Fruit fly (Drosophila melanogaster) whole organism, embryonic: ENCODE results near the gene CG4270.

Experiments
- CG10543 ChIP-seq: fragments of 200-800 bp; sonication (Bioruptor generic); optimal IDR thresholded peaks from 3 replicates; lab custom pipeline; 2017; ENCODE audit warnings: missing biosample characterization, mild to moderate bottlenecking, missing genetic modification characterization, moderate library complexity
- CG10565 ChIP-seq: fragments of 200-800 bp; sonication (Bioruptor generic); optimal IDR thresholded peaks from 3 replicates; lab custom pipeline; 2016; ENCODE audit warnings: missing biosample characterization, mild to moderate bottlenecking, missing genetic modification characterization
- CG14014 ChIP-seq: fragments of 200-800 bp; sonication (Bioruptor generic); IDR thresholded peaks from 2 replicates; pipeline ENCODE4 v1.3.6; 2022; ENCODE audit warnings: missing biosample characterization, missing genetic modification characterization
- CG1603 ChIP-seq: fragments of 200-800 bp; sonication (Bioruptor generic); optimal IDR thresholded peaks from 2 replicates; lab custom pipeline; 2019; ENCODE audit warnings: missing biosample characterization, mild to moderate bottlenecking, missing genetic modification characterization, moderate library complexity
- CG17829 ChIP-seq: fragments of 200-800 bp; optimal IDR thresholded peaks from 2 replicates; lab custom pipeline; 2019; ENCODE audit warnings: missing biosample characterization, mild to moderate bottlenecking, missing genetic modification characterization, moderate library complexity
- CG3163 ChIP-seq: fragments of 200-800 bp; sonication (Bioruptor generic); optimal IDR thresholded peaks from 3 replicates; lab custom pipeline; 2016; ENCODE audit warnings: missing biosample characterization, missing genetic modification characterization
- CG6765 ChIP-seq: fragments of 200-800 bp; sonication (Bioruptor generic); optimal IDR thresholded peaks from 3 replicates; lab custom pipeline; 2017; ENCODE audit warnings: missing biosample characterization, mild to moderate bottlenecking, missing genetic modification characterization
- CG9609 ChIP-seq: fragments of 200-800 bp; sonication (Bioruptor generic); optimal IDR thresholded peaks from 3 replicates; lab custom pipeline; 2016; ENCODE audit warnings: missing biosample characterization, missing genetic modification characterization
- Deaf1 ChIP-seq: fragments of 200-800 bp; optimal IDR thresholded peaks from 3 replicates; lab custom pipeline; 2019; ENCODE audit warnings: missing biosample characterization, mild to moderate bottlenecking, missing genetic modification characterization, moderate library complexity
- Dfd ChIP-seq, 2 experiments: fragments of >200 bp; optimal IDR thresholded peaks; 2 replicates each; lab custom pipeline; 2017; ENCODE audit warnings: missing biosample characterization in 2 of 2, missing genetic modification characterization in 2 of 2
- Poxn ChIP-seq: fragments of 200-800 bp; sonication (Bioruptor generic); IDR thresholded peaks from 2 replicates; pipeline ENCODE4 v1.3.6; 2022; ENCODE audit warnings: missing biosample characterization, missing genetic modification characterization
- Trl ChIP-seq, 3 experiments: fragments of >200 bp in 2 of 3; fragments of 200-800 bp in 1 of 3; sonication (Bioruptor generic) in 1 of 3; optimal IDR thresholded peaks; 2 replicates in 1 of 3; 3 replicates in 2 of 3; lab custom pipeline; 2016 to 2017; ENCODE audit warnings: missing biosample characterization in 1 of 3, missing genetic modification characterization in 1 of 3
- dmrt11E ChIP-seq: fragments of 200-800 bp; sonication (Bioruptor generic); optimal IDR thresholded peaks from 3 replicates; lab custom pipeline; 2018; ENCODE audit warnings: missing biosample characterization, mild to moderate bottlenecking, missing genetic modification characterization, moderate library complexity
- insv ChIP-seq, 2 experiments: fragments of 200-800 bp; sonication (Bioruptor generic); optimal IDR thresholded peaks; 3 replicates each; lab custom pipeline; 2016 to 2018; ENCODE audit warnings: missing biosample characterization in 2 of 2, missing genetic modification characterization in 2 of 2
- inv ChIP-seq: fragments of 200-800 bp; sonication (Bioruptor generic); IDR thresholded peaks from 2 replicates; pipeline ENCODE4 v1.3.6; 2022; ENCODE audit warnings: missing biosample characterization, missing genetic modification characterization; ENCODE audit not compliant: partially characterized antibody
- kay ChIP-seq: fragments of 200-800 bp; sonication (Bioruptor generic); optimal IDR thresholded peaks from 2 replicates; lab custom pipeline; 2016; ENCODE audit warnings: missing biosample characterization, missing genetic modification characterization
- slou ChIP-seq: fragments of 200-800 bp; sonication (Bioruptor generic); optimal IDR thresholded peaks from 3 replicates; lab custom pipeline; 2016; ENCODE audit warnings: missing biosample characterization, missing genetic modification characterization

Gene CG4270

DNA sequence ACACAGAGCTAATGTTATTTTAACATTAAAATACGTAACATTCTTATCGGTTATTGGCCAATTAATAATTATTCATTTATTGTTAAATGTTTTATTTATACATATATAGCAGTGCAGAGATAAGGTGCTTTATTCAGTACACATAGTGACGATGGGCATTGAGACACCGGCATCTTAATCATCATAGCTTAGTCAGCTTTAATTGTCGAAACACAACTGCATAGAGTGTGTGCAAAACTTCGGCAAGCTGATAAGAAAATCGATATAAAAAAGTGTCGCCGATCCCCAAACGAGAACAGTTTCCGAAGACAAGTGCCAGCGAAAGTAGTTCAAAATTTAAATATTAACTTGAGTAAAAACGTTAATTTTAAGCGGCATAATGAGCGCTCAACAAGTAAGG, 44.4 kb downstream of the CG4270 start, which contains the start of gene CG16995 (continued):
- TF ChIP-seq inv (GFP tag; lab: Robert Waterston, UW) (no peak), Dfd (GFP tag; optimal IDR thresholded peaks at IDR 0.05; lab: Kevin White, UChicago) (no peak), Poxn (GFP tag; lab: Robert Waterston, UW) (no peak), insv (GFP tag; optimal IDR thresholded peaks at IDR 0.05; lab: Kevin White, UChicago) (no peak), CG10543 (no peak)

DNA sequence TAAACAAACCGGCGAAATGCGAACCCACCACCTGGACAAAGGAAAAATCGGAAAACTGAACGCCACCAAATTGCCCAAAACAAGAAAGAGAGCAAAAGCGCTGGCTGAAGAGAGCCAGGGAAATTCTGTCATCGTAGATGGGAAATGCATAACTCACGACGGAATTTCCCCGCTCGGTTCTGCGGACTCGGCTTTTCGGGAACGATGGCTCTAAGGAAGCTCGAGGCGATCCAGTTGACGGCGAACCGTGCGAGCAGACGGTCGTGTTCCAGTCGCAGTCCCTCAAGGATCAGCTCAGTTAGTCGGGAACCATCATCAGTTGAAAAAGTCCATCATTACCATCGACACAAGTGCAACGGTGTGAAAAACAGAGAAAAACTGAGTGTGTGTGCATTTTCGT, 48.2 kb downstream of the CG4270 start, which contains the start of gene eys:
eys (plus strand) TSS at position 232 of the 400 bp plus-strand sequence.
- TF ChIP-seq CG1603 (tag; lab: Kevin White, UChicago) = no peak
- no peak for TF ChIP-seq CG6765
- peak; percentile 29 for TF ChIP-seq CG3163 (GFP tag; lab: Kevin White, UChicago)
- TF ChIP-seq CG17829 (tag; lab: Kevin White, UChicago) = no peak
- TF ChIP-seq Trl (optimal IDR thresholded peaks at IDR 0.05; lab: Kevin White, UChicago) = peak; percentile 11 to 29
- TF ChIP-seq Trl (GFP tag; optimal IDR thresholded peaks at IDR 0.05; lab: Kevin White, UChicago) = no peak
- TF ChIP-seq slou = no peak
- no peak for TF ChIP-seq CG10565 (GFP tag; lab: Kevin White, UChicago)
- TF ChIP-seq CG10543 = no peak
- TF ChIP-seq CG9609 = no peak
- peak; percentile 90 for TF ChIP-seq Deaf1 (tag; lab: Kevin White, UChicago)
- TF ChIP-seq dmrt11E (tag; lab: Kevin White, UChicago) = no peak
- no peak for TF ChIP-seq kay
- 0 out of 2 replicates have a peak, but pooled peaks have one; percentile 15 for TF ChIP-seq CG14014 (GFP tag; lab: Robert Waterston, UW)
- no peak for TF ChIP-seq insv (GFP tag; optimal IDR thresholded peaks at IDR 0.05; lab: Kevin White, UChicago)
